Worm (Caenorhabditis elegans) whole organism, early embryonic: ENCODE results near the gene str-261.

Experiments used
- F13C5.2 ChIP-seq: sonication (generic microtip); optimal IDR thresholded peaks from 2 replicates; lab custom pipeline; 2017; ENCODE audit warnings: mild to moderate bottlenecking, missing genetic modification characterization, inconsistent platforms, missing compliant biosample characterization
- aly-1 ChIP-seq: sonication (generic microtip); optimal IDR thresholded peaks from 2 replicates; lab custom pipeline; 2016; ENCODE audit warnings: missing genetic modification characterization, missing compliant biosample characterization
- ama-1 ChIP-seq: fragments of 150-350 bp; optimal IDR thresholded peaks from 2 replicates; lab custom pipeline; 2014
- ceh-13 ChIP-seq: fragments of 200-800 bp; sonication (Bioruptor generic); optimal IDR thresholded peaks from 2 replicates; lab custom pipeline; 2018; ENCODE audit warnings: mild to moderate bottlenecking, missing genetic modification characterization, missing compliant biosample characterization
- ceh-36 ChIP-seq: sonication (generic microtip); optimal IDR thresholded peaks from 2 replicates; lab custom pipeline; 2016; ENCODE audit warnings: missing genetic modification characterization, inconsistent platforms, missing compliant biosample characterization
- flt-1 ChIP-seq: fragments of 200-800 bp; sonication (Bioruptor generic); IDR thresholded peaks from 2 replicates; pipeline ENCODE4 v1.3.6; 2022; ENCODE audit warnings: missing genetic modification characterization, missing compliant biosample characterization
- hmg-4 ChIP-seq: fragments of 200-800 bp; sonication (Bioruptor generic); optimal IDR thresholded peaks from 2 replicates; lab custom pipeline; 2018; ENCODE audit warnings: mild to moderate bottlenecking, missing genetic modification characterization, missing compliant biosample characterization
- hnd-1 ChIP-seq: sonication (generic microtip); optimal IDR thresholded peaks from 2 replicates; lab custom pipeline; 2016; ENCODE audit warnings: missing genetic modification characterization, missing compliant biosample characterization
- sea-1 ChIP-seq: fragments of 200-800 bp; sonication (Bioruptor generic); conservative IDR thresholded peaks from 2 replicates; pipeline ENCODE4 v1.3.6; 2022; ENCODE audit warnings: missing genetic modification characterization, missing compliant biosample characterization
- tbx-11 ChIP-seq: fragments of 200-800 bp; sonication (Bioruptor generic); IDR thresholded peaks from 2 replicates; pipeline ENCODE4 v1.3.6; 2022; ENCODE audit warnings: missing genetic modification characterization, missing compliant biosample characterization

ce11 chrIII:11087442-11087841 is 13.1 kb downstream of the str-261 start:
- TF ChIP-seq hmg-4 (GFP tag; lab: Kevin White, UChicago) (no peak), aly-1 (no peak), F13C5.2 (tag; lab: Kevin White, UChicago) (no peak), ceh-13 (GFP tag; lab: Kevin White, UChicago) (no peak), hnd-1 (tag; lab: Kevin White, UChicago) (no peak), sea-1 (no peak), tbx-11 (no peak), flt-1 (no peak), ama-1 (lab: Kevin White, UChicago) (no peak), ceh-36 (tag; lab: Kevin White, UChicago) (no peak)
